Fruit fly (Drosophila melanogaster): ENCODE measurements around the gene hep.

hep gene

DNA sequence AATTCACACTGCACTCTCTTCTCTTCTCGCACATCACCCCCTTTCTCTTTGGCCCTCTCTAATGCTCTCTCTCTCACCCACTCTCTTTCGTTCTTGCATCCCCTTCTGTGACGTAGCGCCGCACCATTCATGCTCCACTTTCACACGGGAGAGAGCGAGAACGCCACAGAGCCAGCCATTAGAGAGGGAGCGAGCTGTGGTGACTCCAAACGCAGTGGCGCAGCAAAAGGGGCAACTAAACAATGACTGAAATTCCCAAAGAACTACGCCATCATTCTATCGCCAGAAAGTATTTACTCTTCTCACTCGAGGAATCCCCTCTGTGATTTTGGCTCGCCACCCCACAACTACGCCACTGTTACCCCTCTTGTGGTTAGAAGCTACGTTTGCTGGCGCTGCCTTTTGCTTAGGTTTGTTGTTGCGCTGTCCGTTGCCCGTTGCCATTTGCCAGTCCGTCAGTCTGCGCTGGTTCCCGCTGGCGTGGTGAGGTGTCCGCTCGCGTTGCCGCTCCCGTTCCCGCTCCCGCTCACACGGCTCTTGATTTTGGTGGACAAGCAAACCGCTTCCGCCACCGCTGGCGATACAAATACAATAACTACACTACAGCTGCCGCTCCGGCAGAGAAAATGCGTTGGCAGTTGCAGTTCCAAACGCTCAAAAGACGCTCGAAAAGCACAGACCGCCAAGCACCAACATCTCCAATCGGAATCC lies 41.0 kb upstream of the hep start (continued):
- no peak for TF ChIP-seq h (optimal IDR thresholded peaks at IDR 0.05)
- peak; percentile 84 for TF ChIP-seq MESR4 (GFP tag; optimal IDR thresholded peaks at IDR 0.05)
- peak; percentile 99 for TF ChIP-seq CG7556 (GFP tag; optimal IDR thresholded peaks at IDR 0.05)
- TF ChIP-seq pzg (GFP tag; optimal IDR thresholded peaks at IDR 0.05), result peak; percentile 63
- TF ChIP-seq Jarid2 (GFP tag; optimal IDR thresholded peaks at IDR 0.05), result peak; percentile 93
- TF ChIP-seq Rfx (GFP tag; IDR thresholded peaks at IDR 0.05), result peak; percentile 100
- TF ChIP-seq amos (GFP tag; IDR thresholded peaks at IDR 0.05; ENCODE audit: partially characterized antibody), result peak; percentile 41; the same call in 1 of the 2 replicates
- TF ChIP-seq zen2 (GFP tag; IDR thresholded peaks at IDR 0.05; ENCODE audit: partially characterized antibody), result no peak
- TF ChIP-seq CG18262 (tag; optimal IDR thresholded peaks at IDR 0.05), result peak; percentile 96
- TF ChIP-seq HmgD (GFP tag; optimal IDR thresholded peaks at IDR 0.05), result peak; percentile 99
- peak; percentile 89 for TF ChIP-seq CG10321 (GFP tag; IDR thresholded peaks at IDR 0.05)
- peak; percentile 96 for TF ChIP-seq CG15696 (tag; optimal IDR thresholded peaks at IDR 0.05)
- TF ChIP-seq CG15514 (GFP tag; optimal IDR thresholded peaks at IDR 0.05), result peak; percentile 96
- TF ChIP-seq CG4854 (GFP tag; optimal IDR thresholded peaks at IDR 0.05), result peak; percentile 96
- TF ChIP-seq CG3065 (GFP tag; optimal IDR thresholded peaks at IDR 0.05), result peak; percentile 98
- peak; percentile 68 for TF ChIP-seq pfk (GFP tag; optimal IDR thresholded peaks at IDR 0.05)
- peak; percentile 96 for TF ChIP-seq abd-A (tag; optimal IDR thresholded peaks at IDR 0.05)
- TF ChIP-seq CG1792 (GFP tag; optimal IDR thresholded peaks at IDR 0.05), result peak; percentile 99
- peak; percentile 95 for TF ChIP-seq trh (GFP tag; optimal IDR thresholded peaks at IDR 0.05)
- peak; percentile 98 for TF ChIP-seq Camta (GFP tag; optimal IDR thresholded peaks at IDR 0.05)
- peak; percentile 92 for TF ChIP-seq corto (GFP tag; optimal IDR thresholded peaks at IDR 0.05)
- peak; percentile 98 for TF ChIP-seq sim (GFP tag; IDR thresholded peaks at IDR 0.05)
- TF ChIP-seq Meics (GFP tag; optimal IDR thresholded peaks at IDR 0.05), result peak; percentile 99
- TF ChIP-seq lmd (GFP tag; IDR thresholded peaks at IDR 0.05), result peak; percentile 100
- peak; percentile 99 for TF ChIP-seq CG18619 (GFP tag; optimal IDR thresholded peaks at IDR 0.05)
- peak; percentile 95 for TF ChIP-seq gsb-n (tag; optimal IDR thresholded peaks at IDR 0.05)
- peak; percentile 99 for TF ChIP-seq esg (GFP tag; conservative IDR thresholded peaks at IDR 0.05)
- peak; percentile 93 for TF ChIP-seq CG5180 (GFP tag; optimal IDR thresholded peaks at IDR 0.05)
- TF ChIP-seq CG7963 (GFP tag; IDR thresholded peaks at IDR 0.05; ENCODE audit: partially characterized antibody), result no peak
- peak; percentile 100 for TF ChIP-seq ci (GFP tag; IDR thresholded peaks at IDR 0.05)
- peak; percentile 99 for TF ChIP-seq gcm2 (GFP tag; optimal IDR thresholded peaks at IDR 0.05)
- TF ChIP-seq CG1603 (tag; optimal IDR thresholded peaks at IDR 0.05), result peak; percentile 99
- TF ChIP-seq CG3995 (GFP tag; optimal IDR thresholded peaks at IDR 0.05), result peak; percentile 91
- peak; percentile 96 to 98 for TF ChIP-seq Trl (optimal IDR thresholded peaks at IDR 0.05)
- TF ChIP-seq Trl (GFP tag; optimal IDR thresholded peaks at IDR 0.05), result peak; percentile 99
- TF ChIP-seq CG8478 (optimal IDR thresholded peaks at IDR 0.05), result peak; percentile 90
- peak; percentile 97 for TF ChIP-seq aop (GFP tag; IDR thresholded peaks at IDR 0.05)
- TF ChIP-seq eyg (GFP tag; optimal IDR thresholded peaks at IDR 0.05), result peak; percentile 98
- TF ChIP-seq Dip2 (GFP tag; IDR thresholded peaks at IDR 0.05), result peak; percentile 67
- peak; percentile 95 for TF ChIP-seq CG11696 (GFP tag; IDR thresholded peaks at IDR 0.05)
- peak; percentile 74 for TF ChIP-seq CTCF (GFP tag; optimal IDR thresholded peaks at IDR 0.05)
- peak; percentile 97 for TF ChIP-seq fd96Cb (tag; optimal IDR thresholded peaks at IDR 0.05)
- TF ChIP-seq ken (GFP tag; IDR thresholded peaks at IDR 0.05), result peak; percentile 99
- TF ChIP-seq CG17802 (tag; optimal IDR thresholded peaks at IDR 0.05), result peak; percentile 89
- TF ChIP-seq eve (GFP tag; optimal IDR thresholded peaks at IDR 0.05), result peak; percentile 46 to 95
- TF ChIP-seq CG2202 (tag; optimal IDR thresholded peaks at IDR 0.05), result peak; percentile 95
- peak; percentile 94 for TF ChIP-seq CkIIα-i1 (GFP tag; IDR thresholded peaks at IDR 0.05)
- TF ChIP-seq CG17328 (GFP tag; IDR thresholded peaks at IDR 0.05), result peak; percentile 99
- peak; percentile 82 for TF ChIP-seq Kr (GFP tag; optimal IDR thresholded peaks at IDR 0.05)
- TF ChIP-seq CoRest (tag; optimal IDR thresholded peaks at IDR 0.05), result peak; percentile 98
- TF ChIP-seq Fer3 (tag; optimal IDR thresholded peaks at IDR 0.05), result peak; percentile 98

Data from whole organism, embryonic.